Fruit fly (Drosophila melanogaster) whole organism, prepupa: ENCODE results near the gene CG12995.

Experiments used
- Blimp-1 ChIP-seq: fragments of 200-800 bp; sonication (Bioruptor generic); optimal IDR thresholded peaks from 3 replicates; lab custom pipeline; 2017; ENCODE audit warnings: missing biosample characterization, missing genetic modification characterization, mild to moderate bottlenecking, moderate library complexity, missing genetic modification reagents
- CG10631 ChIP-seq: fragments of 200-800 bp; sonication (Bioruptor generic); optimal IDR thresholded peaks from 2 replicates; lab custom pipeline; 2016; ENCODE audit warnings: missing biosample characterization, missing genetic modification characterization
- CG11294 ChIP-seq: fragments of 200-800 bp; sonication (Bioruptor generic); IDR thresholded peaks from 2 replicates; pipeline ENCODE4 v1.3.6; 2022; ENCODE audit warnings: missing biosample characterization, missing genetic modification characterization
- CG11762 ChIP-seq: fragments of 200-800 bp; sonication (Bioruptor generic); optimal IDR thresholded peaks from 3 replicates; lab custom pipeline; 2016; ENCODE audit warnings: missing biosample characterization, missing genetic modification characterization; ENCODE audit not compliant: insufficient read depth
- CG3032 ChIP-seq: fragments of 200-800 bp; optimal IDR thresholded peaks from 2 replicates; lab custom pipeline; 2019; ENCODE audit warnings: missing biosample characterization, mild to moderate bottlenecking, missing genetic modification characterization, moderate library complexity
- CG6163 ChIP-seq: fragments of 200-800 bp; sonication (Bioruptor generic); IDR thresholded peaks from 3 replicates; pipeline ENCODE4 v1.3.6; 2022; ENCODE audit warnings: missing biosample characterization, missing genetic modification characterization
- CG6808 ChIP-seq: fragments of 200-800 bp; sonication (Bioruptor generic); optimal IDR thresholded peaks from 3 replicates; lab custom pipeline; 2017; ENCODE audit warnings: missing biosample characterization, missing genetic modification characterization, mild to moderate bottlenecking, moderate library complexity, missing genetic modification reagents
- CG8632 ChIP-seq: fragments of 200-800 bp; sonication (Bioruptor generic); optimal IDR thresholded peaks from 3 replicates; lab custom pipeline; 2016; ENCODE audit warnings: missing biosample characterization, missing genetic modification characterization
- Eip75B ChIP-seq: fragments of 200-800 bp; sonication (Bioruptor generic); optimal IDR thresholded peaks from 3 replicates; lab custom pipeline; 2016; ENCODE audit warnings: missing biosample characterization, missing genetic modification characterization
- Eip78C ChIP-seq: fragments of 200-800 bp; sonication (Bioruptor generic); peaks from one replicate; lab custom pipeline; 2016; ENCODE audit warnings: missing biosample characterization, missing genetic modification characterization
- Hr4 ChIP-seq: fragments of 200-800 bp; sonication (Bioruptor generic); optimal IDR thresholded peaks from 3 replicates; lab custom pipeline; 2016; ENCODE audit warnings: missing biosample characterization, missing genetic modification characterization
- OdsH ChIP-seq: fragments of 200-800 bp; sonication (Bioruptor generic); optimal IDR thresholded peaks from 3 replicates; lab custom pipeline; 2016; ENCODE audit warnings: missing biosample characterization, missing genetic modification characterization
- Smox ChIP-seq: fragments of 200-800 bp; sonication (Bioruptor generic); optimal IDR thresholded peaks from 3 replicates; lab custom pipeline; 2016; ENCODE audit warnings: missing biosample characterization, missing genetic modification characterization
- Sox14 ChIP-seq: fragments of 200-800 bp; sonication (Bioruptor generic); optimal IDR thresholded peaks from 3 replicates; lab custom pipeline; 2016; ENCODE audit warnings: missing biosample characterization, missing genetic modification characterization
- achi ChIP-seq: fragments of 200-800 bp; sonication (Bioruptor generic); optimal IDR thresholded peaks from 3 replicates; lab custom pipeline; 2016; ENCODE audit warnings: missing biosample characterization, missing genetic modification characterization
- dac ChIP-seq: fragments of 200-800 bp; sonication (Bioruptor generic); optimal IDR thresholded peaks from 2 replicates; lab custom pipeline; 2017; ENCODE audit warnings: missing biosample characterization, mild to moderate bottlenecking, missing genetic modification characterization
- fkh ChIP-seq: fragments of 200-800 bp; sonication (Bioruptor generic); optimal IDR thresholded peaks from 3 replicates; lab custom pipeline; 2017; ENCODE audit warnings: missing biosample characterization, mild to moderate bottlenecking, missing genetic modification characterization, moderate library complexity
- pdm3 ChIP-seq: fragments of 200-800 bp; sonication (Bioruptor generic); optimal IDR thresholded peaks from 3 replicates; lab custom pipeline; 2016; ENCODE audit warnings: missing biosample characterization, missing genetic modification characterization
- salr ChIP-seq, 2 experiments: fragments of 200-800 bp; sonication (Bioruptor generic); optimal IDR thresholded peaks; 3 replicates each; lab custom pipeline; 2016 to 2018; ENCODE audit warnings: missing biosample characterization in 2 of 2, missing genetic modification characterization in 2 of 2, mild to moderate bottlenecking in 1 of 2
- ss ChIP-seq, 2 experiments: fragments of 200-800 bp; sonication (Bioruptor generic); optimal IDR thresholded peaks; 2 replicates in 1 of 2; 3 replicates in 1 of 2; lab custom pipeline; 2017 to 2018; ENCODE audit warnings: mild to moderate bottlenecking in 2 of 2, missing biosample characterization in 2 of 2, missing genetic modification characterization in 2 of 2, moderate library complexity in 1 of 2

The CG12995 gene

dm6 chrX:17159819-17160218, 50.0 kb downstream of the CG12995 start, which contains the start of gene baz:
baz (plus strand) TSS chrX:17160006.
- no peak for TF ChIP-seq Smox
- TF ChIP-seq ss (GFP tag; optimal IDR thresholded peaks at IDR 0.05; lab: Kevin White, UChicago) = peak in 1 of 2 experiments; percentile 30
- TF ChIP-seq CG8632 (GFP tag; lab: Kevin White, UChicago) = no peak
- peak; percentile 64 for TF ChIP-seq Eip78C
- peak; percentile 46; the same call in 1 of the 3 replicates for TF ChIP-seq CG6163 (GFP tag; lab: Robert Waterston, UW)
- no peak for TF ChIP-seq Blimp-1 (GFP tag; lab: Kevin White, UChicago)
- no peak for TF ChIP-seq achi (GFP tag; lab: Kevin White, UChicago)
- TF ChIP-seq CG11294 = no peak
- peak; percentile 2 for TF ChIP-seq CG3032
- no peak for TF ChIP-seq dac (GFP tag; lab: Kevin White, UChicago)
- TF ChIP-seq Hr4 (GFP tag; lab: Kevin White, UChicago) = no peak
- peak; percentile 2 for TF ChIP-seq CG6808 (GFP tag; lab: Kevin White, UChicago)
- TF ChIP-seq CG10631 (GFP tag; lab: Kevin White, UChicago) = no peak
- no peak for TF ChIP-seq Eip75B
- no peak for TF ChIP-seq OdsH (GFP tag; lab: Kevin White, UChicago)
- TF ChIP-seq fkh = no peak
- TF ChIP-seq Sox14 (GFP tag; lab: Kevin White, UChicago) = peak; percentile 7
- no peak for TF ChIP-seq pdm3 (GFP tag; lab: Kevin White, UChicago)
- TF ChIP-seq CG11762 (GFP tag; lab: Kevin White, UChicago) = no peak
- no peak for TF ChIP-seq salr (GFP tag; optimal IDR thresholded peaks at IDR 0.05; lab: Kevin White, UChicago)
